Fruit fly (Drosophila melanogaster) whole organism, embryonic: Measurements from ENCODE around the gene upd1.

Experiments
- Abd-B ChIP-seq: fragments of 200-800 bp; sonication (Bioruptor generic); optimal IDR thresholded peaks from 2 replicates; lab custom pipeline; 2018; ENCODE audit warnings: missing biosample characterization, mild to moderate bottlenecking, missing genetic modification characterization, moderate library complexity
- CG10959 ChIP-seq: fragments of 200-800 bp; sonication (Bioruptor generic); IDR thresholded peaks from 2 replicates; pipeline ENCODE4 v1.3.6; 2022; ENCODE audit warnings: missing biosample characterization, missing genetic modification characterization
- CG15073 ChIP-seq: fragments of 200-800 bp; sonication (Bioruptor generic); optimal IDR thresholded peaks from 2 replicates; lab custom pipeline; 2016; ENCODE audit warnings: missing biosample characterization, missing genetic modification characterization
- CG18619 ChIP-seq: fragments of 200-800 bp; sonication (Bioruptor generic); optimal IDR thresholded peaks from 3 replicates; lab custom pipeline; 2017; ENCODE audit warnings: missing biosample characterization, mild to moderate bottlenecking, missing genetic modification characterization
- CG4820 ChIP-seq: fragments of 200-800 bp; sonication (Bioruptor generic); optimal IDR thresholded peaks from 3 replicates; lab custom pipeline; 2016; ENCODE audit warnings: missing biosample characterization, missing genetic modification characterization
- Doc3 ChIP-seq: fragments of 200-800 bp; sonication (Bioruptor generic); IDR thresholded peaks from 3 replicates; pipeline ENCODE4 v1.3.6; 2022; ENCODE audit warnings: missing biosample characterization, missing genetic modification characterization; ENCODE audit not compliant: partially characterized antibody
- luna ChIP-seq: fragments of 200-800 bp; sonication (Bioruptor generic); optimal IDR thresholded peaks from 2 replicates; lab custom pipeline; 2016; ENCODE audit warnings: missing biosample characterization, missing genetic modification characterization
- nom ChIP-seq: fragments of 200-800 bp; sonication (Bioruptor generic); optimal IDR thresholded peaks from 2 replicates; lab custom pipeline; 2017; ENCODE audit warnings: missing biosample characterization, missing genetic modification characterization, mild to moderate bottlenecking, moderate library complexity, missing genetic modification reagents
- psq ChIP-seq: fragments of 200-800 bp; sonication (Bioruptor generic); optimal IDR thresholded peaks from 2 replicates; lab custom pipeline; 2017; ENCODE audit warnings: missing biosample characterization, missing genetic modification characterization
- sna ChIP-seq: fragments of 200-800 bp; sonication (Bioruptor generic); IDR thresholded peaks from 2 replicates; pipeline ENCODE4 v1.3.6; 2022; ENCODE audit warnings: missing biosample characterization, missing genetic modification characterization; ENCODE audit not compliant: partially characterized antibody

DNA sequence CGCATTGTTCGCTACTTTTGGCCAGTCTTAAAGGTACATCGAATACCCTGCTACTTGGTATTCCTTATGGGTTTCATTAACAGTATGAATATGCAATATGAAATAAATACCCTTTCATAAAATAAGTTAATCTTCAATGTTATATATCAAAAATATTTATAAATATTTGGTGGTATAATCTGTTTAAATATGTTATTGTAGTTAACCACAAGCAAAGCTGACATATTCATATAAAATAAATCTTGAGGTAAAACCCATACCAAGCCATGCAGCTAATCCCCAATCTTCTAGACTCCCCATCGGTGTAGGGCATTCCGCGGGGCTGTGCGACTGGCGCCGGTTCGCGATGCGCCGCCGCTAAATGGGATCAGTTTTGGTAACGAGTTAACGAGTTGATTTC lies 36.7 kb downstream of the upd1 start:
- TF ChIP-seq sna (GFP tag; lab: Robert Waterston, UW) (no peak), Doc3 (no peak), psq (GFP tag; lab: Kevin White, UChicago) (no peak), nom (peak; percentile 10), CG4820 (GFP tag; lab: Kevin White, UChicago) (no peak), CG10959 (no peak), CG15073 (GFP tag; lab: Kevin White, UChicago) (no peak), Abd-B (GFP tag; lab: Kevin White, UChicago) (no peak), luna (GFP tag; lab: Kevin White, UChicago) (no peak), CG18619 (GFP tag; lab: Kevin White, UChicago) (no peak)
